Fruit fly (Drosophila melanogaster) S2 (cell line): ENCODE results near the gene CG17646.

ENCODE experiments used
- CG8478 ChIP-seq: fragments of >200 bp; optimal IDR thresholded peaks from 2 replicates; lab custom pipeline; 2018
- CTCF ChIP-seq, 2 experiments: fragments of >200 bp; optimal IDR thresholded peaks; 2 replicates each; lab custom pipeline; 2018

CG17646 gene

dm6 chr2L:1724592-1724940 is 7.8 kb upstream of the CG17646 start:
- no peak for TF ChIP-seq CTCF (optimal IDR thresholded peaks at IDR 0.05; lab: Kevin White, UChicago)

- TF ChIP-seq CG8478 (lab: Kevin White, UChicago) (no peak), CTCF (optimal IDR thresholded peaks at IDR 0.05; lab: Kevin White, UChicago) (no peak)
Measured at dm6 chr2L:1727162-1727825, 5.0 kb upstream of the CG17646 start.

- TF ChIP-seq CTCF (optimal IDR thresholded peaks at IDR 0.05; lab: Kevin White, UChicago) (no peak), CG8478 (lab: Kevin White, UChicago) (no peak)
Measured at dm6 chr2L:1727826-1728619, 4.3 kb upstream of the CG17646 start.

dm6 chr2L:1728620-1728944 is 3.7 kb upstream of the CG17646 start, which contains the start of gene Rrp40:
Gene Rrp40 (plus strand): TSS chr2L:1728732.
- TF ChIP-seq CG8478 (lab: Kevin White, UChicago) = no peak
- TF ChIP-seq CTCF (optimal IDR thresholded peaks at IDR 0.05; lab: Kevin White, UChicago) = no peak

DNA sequence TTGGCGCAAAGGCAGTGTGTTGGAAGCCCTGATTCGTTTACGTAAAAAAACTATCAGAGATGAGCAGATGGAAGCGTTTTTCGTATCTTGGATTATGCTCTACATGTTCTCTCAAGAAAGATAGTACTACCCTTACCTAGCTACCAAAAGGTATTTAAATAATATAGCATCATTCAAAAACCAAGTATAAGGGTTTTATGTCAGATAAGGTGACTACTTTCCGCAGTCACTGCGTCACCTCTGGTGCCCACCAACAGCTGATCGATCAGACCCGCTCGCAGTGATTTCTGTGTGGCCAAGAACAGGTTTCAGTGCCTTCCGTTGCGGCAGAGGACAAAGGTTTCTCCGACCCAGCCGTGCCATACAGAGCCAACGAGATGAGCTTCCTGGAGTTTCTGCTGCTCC is 2.7 kb upstream of the CG17646 start, which contains the start of the genes Eno and CG31937:
Gene Eno (minus strand): TSS at position 30 of the 405 bp plus-strand sequence.
Gene CG31937 (plus strand): TSS at position 281 of the 405 bp plus-strand sequence.
- TF ChIP-seq CTCF (optimal IDR thresholded peaks at IDR 0.05; lab: Kevin White, UChicago) = no peak
- TF ChIP-seq CG8478 (lab: Kevin White, UChicago) = no peak

DNA sequence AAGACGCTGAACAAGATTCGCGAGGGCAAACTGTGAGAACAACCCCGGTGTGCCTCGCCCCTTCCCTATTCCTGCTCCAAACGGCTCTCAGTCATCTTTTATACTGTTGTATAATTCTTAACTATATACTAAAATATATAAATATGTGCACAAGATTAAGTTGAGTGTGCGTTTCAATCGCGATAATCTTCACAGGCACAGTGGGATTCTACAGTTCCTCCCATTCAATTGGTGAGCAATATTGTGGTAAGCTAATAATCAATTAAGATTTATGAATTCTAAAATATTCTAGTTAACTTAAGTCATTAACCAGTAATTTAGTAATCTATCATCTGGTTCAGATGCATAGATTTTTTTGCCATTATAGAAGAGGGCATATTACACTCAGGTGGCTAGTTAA is 1.4 kb upstream of the CG17646 start:
- TF ChIP-seq CG8478 (lab: Kevin White, UChicago) (no peak), CTCF (optimal IDR thresholded peaks at IDR 0.05; lab: Kevin White, UChicago) (no peak)

DNA sequence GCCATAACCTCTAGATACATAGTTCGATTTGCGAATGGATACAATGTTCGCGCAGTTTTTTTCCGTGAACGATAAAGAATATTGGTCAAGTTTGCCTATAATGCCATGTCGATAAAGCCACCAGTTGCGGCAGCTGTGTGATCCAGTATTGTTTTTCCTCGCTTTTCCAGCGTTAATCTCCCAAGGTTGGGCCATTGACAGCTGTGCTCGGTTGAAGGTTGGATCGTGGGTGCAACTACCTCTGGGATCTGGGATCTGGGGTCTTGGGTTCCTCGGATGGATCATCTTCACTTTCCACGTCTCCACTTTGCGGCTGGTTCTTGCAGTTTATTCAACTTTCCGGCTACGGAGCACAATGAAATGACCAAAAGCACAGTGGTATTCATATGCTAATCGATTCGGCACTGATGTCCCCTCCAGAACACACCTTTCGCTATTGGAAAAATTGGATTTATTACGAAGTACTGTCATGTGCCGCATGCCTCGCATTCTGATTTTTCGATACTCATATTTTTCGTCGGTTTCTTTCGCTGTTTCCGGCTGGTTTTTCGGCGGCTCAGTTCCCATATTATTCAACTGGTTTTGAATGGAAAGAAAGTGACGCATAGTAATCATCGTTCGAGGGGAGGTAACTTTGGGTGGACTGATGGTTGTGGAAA is 960 bp downstream of the CG17646 start:
- TF ChIP-seq CG8478 (lab: Kevin White, UChicago) (no peak), CTCF (optimal IDR thresholded peaks at IDR 0.05; lab: Kevin White, UChicago) (no peak)

dm6 chr2L:1735133-1735532 is 2.8 kb downstream of the CG17646 start:
- TF ChIP-seq CTCF (optimal IDR thresholded peaks at IDR 0.05; lab: Kevin White, UChicago) = no peak
- no peak for TF ChIP-seq CG8478 (lab: Kevin White, UChicago)

DNA sequence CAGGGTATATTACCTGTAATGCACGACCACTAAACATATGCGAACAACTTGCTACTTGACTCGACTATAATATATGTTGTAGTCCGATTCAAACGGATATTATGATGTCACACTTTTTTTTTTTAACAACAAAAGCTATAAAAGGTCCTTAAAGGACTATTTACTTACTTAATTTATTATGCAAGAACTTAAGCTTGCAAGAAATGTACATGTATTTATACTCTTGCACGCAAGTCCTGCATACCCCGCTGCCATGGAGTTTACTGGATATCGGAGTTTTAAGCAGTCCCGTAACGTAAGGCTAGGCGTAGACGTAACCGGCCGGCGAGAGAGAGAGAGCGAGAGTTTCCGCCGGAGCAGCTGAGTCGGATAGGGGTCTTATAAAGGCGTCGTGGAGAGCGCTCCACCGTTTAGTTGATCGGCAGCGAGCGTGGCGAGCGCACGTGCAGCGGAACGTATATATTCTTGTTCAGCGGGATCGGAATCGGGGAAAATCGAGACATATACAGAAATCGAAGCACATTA is 4.8 kb downstream of the CG17646 start:
- TF ChIP-seq CTCF (optimal IDR thresholded peaks at IDR 0.05; lab: Kevin White, UChicago) (no peak), CG8478 (lab: Kevin White, UChicago) (no peak)

DNA sequence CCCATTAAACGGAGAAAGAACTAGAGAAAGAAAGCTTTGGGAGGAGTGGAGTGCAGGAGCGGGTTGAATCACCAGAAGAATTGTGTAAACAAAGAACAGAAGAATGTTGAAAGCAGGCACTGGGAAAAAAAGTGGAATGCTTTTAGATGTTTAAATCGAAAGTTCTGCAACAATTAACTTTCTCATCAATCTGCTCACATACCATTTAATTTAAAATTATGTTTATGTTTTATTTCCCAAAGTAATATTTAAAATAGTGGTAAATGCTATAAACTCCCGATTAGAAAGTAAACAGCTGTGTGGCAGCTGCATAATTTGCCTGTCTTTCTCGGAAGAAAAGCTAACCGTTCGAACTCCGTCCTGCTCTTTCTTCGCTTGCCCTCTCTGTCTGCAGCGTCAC is 5.7 kb downstream of the CG17646 start:
- TF ChIP-seq CG8478 (lab: Kevin White, UChicago) (no peak), CTCF (optimal IDR thresholded peaks at IDR 0.05; lab: Kevin White, UChicago) (no peak)

dm6 chr2L:1740095-1740494 is 7.8 kb downstream of the CG17646 start:
- TF ChIP-seq CTCF (optimal IDR thresholded peaks at IDR 0.05; lab: Kevin White, UChicago) (no peak), CG8478 (lab: Kevin White, UChicago) (no peak)

dm6 chr2L:1743800-1744199 is 11.5 kb downstream of the CG17646 start:
- TF ChIP-seq CG8478 (lab: Kevin White, UChicago) (no peak), CTCF (optimal IDR thresholded peaks at IDR 0.05; lab: Kevin White, UChicago) (no peak)

DNA sequence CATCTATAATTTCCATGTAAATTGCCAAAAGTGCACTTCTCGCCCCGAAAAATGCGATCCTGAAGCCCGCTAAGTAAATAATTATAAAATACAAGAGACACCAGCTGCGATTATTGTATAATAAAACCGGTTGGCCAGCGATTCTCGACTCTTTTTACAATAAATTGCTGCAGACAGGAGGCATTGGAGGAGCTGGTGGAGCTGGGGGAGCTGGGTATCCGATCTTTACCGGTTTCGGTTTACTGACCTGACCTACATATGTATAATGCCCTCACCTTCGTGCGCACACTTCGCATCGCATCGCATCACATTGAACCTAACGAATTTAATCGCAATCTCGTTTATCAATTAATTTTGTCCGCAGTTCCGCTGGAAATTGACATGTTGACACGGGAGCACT is 16.1 kb downstream of the CG17646 start:
- TF ChIP-seq CG8478 (lab: Kevin White, UChicago) (no peak), CTCF (optimal IDR thresholded peaks at IDR 0.05; lab: Kevin White, UChicago) (no peak)

dm6 chr2L:1751953-1752352 is 19.6 kb downstream of the CG17646 start, which contains the start of the genes CG17712 and CG17648:
Gene CG17712 (minus strand): TSS chr2L:1752122.
Gene CG17648 (plus strand): TSS chr2L:1752308.
- no peak for TF ChIP-seq CG8478 (lab: Kevin White, UChicago)
- no peak for TF ChIP-seq CTCF (optimal IDR thresholded peaks at IDR 0.05; lab: Kevin White, UChicago)

DNA sequence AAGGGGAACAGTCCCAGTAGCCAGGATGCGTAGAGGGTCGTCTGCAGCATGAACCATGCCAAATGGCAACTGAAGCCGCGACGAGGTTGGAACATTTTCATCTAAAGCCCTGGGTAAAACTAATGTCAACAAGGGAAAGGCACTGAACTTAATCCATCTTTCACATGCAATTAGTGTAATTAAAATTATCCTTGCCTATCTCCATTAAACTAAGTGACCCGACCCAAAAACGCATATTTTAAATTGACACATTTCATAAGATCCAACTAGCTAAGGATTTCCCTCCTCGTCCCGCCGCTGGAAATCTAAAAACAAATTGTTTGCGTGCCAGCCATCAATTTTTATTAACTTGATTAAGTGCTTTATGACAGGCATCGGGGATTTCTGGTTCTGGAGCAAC is 24.0 kb downstream of the CG17646 start, which contains the start of gene Gr22f:
Gene Gr22f (minus strand): TSS at position 101 of the 400 bp plus-strand sequence.
- TF ChIP-seq CTCF (optimal IDR thresholded peaks at IDR 0.05; lab: Kevin White, UChicago) = no peak
- TF ChIP-seq CG8478 (lab: Kevin White, UChicago) = no peak
